Fruit fly (Drosophila melanogaster): ENCODE measurements around the gene CG12025.

CG12025 gene

DNA sequence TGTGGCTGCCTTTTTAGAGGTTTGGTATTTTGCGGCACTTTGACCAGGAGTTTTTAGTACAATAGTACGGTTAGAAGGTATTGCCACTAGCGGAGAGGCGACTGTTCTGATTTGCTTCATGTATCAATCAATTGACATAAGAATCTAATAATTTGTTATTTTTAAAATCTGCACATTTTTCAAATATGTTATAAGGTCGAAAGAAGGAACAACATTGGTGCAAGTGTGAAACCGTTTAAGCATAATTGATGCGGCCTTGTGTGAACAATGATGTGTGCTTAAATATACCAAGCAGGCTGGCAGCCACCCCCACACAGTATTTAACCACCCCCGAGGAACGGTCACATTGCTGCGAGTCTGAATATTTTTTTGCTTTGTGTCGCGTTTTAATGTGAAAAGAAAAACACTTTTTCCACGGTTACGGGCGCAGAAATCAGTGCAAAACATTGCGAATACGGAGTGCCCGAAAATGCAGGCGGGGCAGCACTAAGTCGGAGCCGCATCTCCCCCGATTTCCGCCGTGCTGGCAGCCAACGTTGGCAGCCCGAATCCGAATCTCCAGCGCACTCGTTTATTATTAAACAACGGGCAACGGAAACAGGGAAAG is at the start of gene CG12025, which contains the start of gene HBS1:
Gene CG12025, plus strand, starts transcription at position 310 of the 607 bp plus-strand sequence.
Gene HBS1, minus strand, starts transcription at position 120 of the 607 bp plus-strand sequence.
- no peak for TF ChIP-seq Myc (optimal IDR thresholded peaks at IDR 0.05)
- TF ChIP-seq ttk (optimal IDR thresholded peaks at IDR 0.05), result no peak
- no peak for TF ChIP-seq insv (optimal IDR thresholded peaks at IDR 0.05)
- no peak for TF ChIP-seq psq (optimal IDR thresholded peaks at IDR 0.05)
- no peak for TF ChIP-seq h (optimal IDR thresholded peaks at IDR 0.05)
- TF ChIP-seq Sin3A (optimal IDR thresholded peaks at IDR 0.05), result no peak

DNA sequence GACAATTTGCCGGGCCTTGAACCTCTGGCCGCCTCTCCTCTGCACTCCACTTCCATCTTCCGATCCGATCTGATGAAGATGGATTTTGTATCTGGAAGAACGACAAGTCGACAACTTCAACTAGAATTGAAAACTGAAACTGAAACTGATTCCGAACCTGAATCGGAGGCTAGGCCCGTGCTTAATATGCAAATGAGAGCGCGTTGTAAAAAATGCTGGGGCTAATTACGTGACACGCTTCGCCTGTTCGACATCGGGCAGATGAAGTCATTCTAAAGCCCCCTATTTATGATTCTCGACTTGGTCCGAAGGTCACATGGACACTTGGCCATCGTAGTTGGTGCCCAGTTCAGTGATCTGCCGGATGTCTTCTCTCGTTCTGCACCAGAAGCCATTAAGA is 48.6 kb upstream of the CG12025 start:
- TF ChIP-seq Sin3A (optimal IDR thresholded peaks at IDR 0.05), result no peak
- TF ChIP-seq h (optimal IDR thresholded peaks at IDR 0.05), result no peak
- no peak for TF ChIP-seq psq (optimal IDR thresholded peaks at IDR 0.05)
- no peak for TF ChIP-seq Myc (optimal IDR thresholded peaks at IDR 0.05)
- no peak for TF ChIP-seq insv (optimal IDR thresholded peaks at IDR 0.05)
- TF ChIP-seq ttk (optimal IDR thresholded peaks at IDR 0.05), result no peak

DNA sequence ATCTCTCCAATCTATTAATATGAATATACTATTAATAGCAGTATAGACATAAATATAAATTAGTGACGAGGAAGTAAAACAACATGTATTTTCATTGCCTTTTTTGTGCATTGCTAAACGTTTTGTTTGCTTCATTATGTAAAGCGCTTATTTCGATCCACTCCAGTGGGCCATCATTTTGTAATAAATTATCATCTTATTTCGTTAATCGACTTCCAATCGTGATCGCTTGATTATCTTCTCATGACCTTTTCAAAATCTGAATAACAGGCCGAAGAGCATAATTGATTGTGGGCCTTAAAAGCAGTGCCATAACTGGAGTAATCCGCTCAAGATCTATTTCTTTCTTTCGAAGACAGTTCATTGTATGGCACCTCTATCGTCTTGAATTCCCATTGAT is 47.8 kb upstream of the CG12025 start:
- no peak for TF ChIP-seq h (optimal IDR thresholded peaks at IDR 0.05)
- TF ChIP-seq Sin3A (optimal IDR thresholded peaks at IDR 0.05), result no peak
- TF ChIP-seq psq (optimal IDR thresholded peaks at IDR 0.05), result no peak
- no peak for TF ChIP-seq insv (optimal IDR thresholded peaks at IDR 0.05)
- TF ChIP-seq Myc (optimal IDR thresholded peaks at IDR 0.05), result no peak
- TF ChIP-seq ttk (optimal IDR thresholded peaks at IDR 0.05), result no peak

DNA sequence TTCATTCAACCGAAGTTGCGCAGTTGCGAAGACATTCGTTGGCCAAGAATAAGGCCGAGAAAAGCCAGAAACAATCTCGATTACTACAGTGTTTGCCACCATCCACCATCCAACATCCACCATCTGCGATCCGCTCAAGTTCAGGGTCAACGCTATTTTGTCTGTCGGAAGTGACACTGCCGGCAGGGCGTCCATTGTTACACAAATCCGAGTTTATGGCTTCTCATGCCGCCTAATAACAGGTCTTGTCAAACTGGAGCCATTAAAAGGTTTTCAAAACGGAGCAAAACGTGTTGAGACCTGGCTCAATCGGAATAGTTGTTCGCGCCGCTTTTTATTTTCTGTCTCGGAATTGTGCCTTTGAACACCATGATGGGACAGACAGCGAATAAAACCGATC is 46.4 kb upstream of the CG12025 start:
- TF ChIP-seq Sin3A (optimal IDR thresholded peaks at IDR 0.05) (no peak), Myc (optimal IDR thresholded peaks at IDR 0.05) (no peak), h (optimal IDR thresholded peaks at IDR 0.05) (no peak), ttk (optimal IDR thresholded peaks at IDR 0.05) (no peak), insv (optimal IDR thresholded peaks at IDR 0.05) (no peak), psq (optimal IDR thresholded peaks at IDR 0.05) (no peak)

DNA sequence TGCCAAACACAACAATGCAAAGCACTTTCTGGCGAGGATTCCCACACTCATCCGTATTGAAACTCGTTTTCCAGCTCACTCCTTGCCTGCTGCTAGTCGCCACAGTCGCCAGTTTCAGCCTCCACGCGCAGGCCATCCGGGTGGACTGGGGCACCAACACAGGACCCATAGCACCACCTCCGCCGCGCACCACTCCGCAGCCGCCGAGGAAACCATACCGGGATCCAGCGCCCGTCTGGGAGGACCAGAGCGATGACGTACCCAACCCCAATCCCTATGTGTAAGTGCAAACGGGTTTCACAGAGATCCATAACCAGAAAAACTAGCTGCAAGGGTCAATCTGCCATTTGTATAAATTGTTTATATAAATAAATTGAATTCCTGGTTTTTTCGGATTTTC is 44.1 kb upstream of the CG12025 start:
- no peak for TF ChIP-seq ttk (optimal IDR thresholded peaks at IDR 0.05)
- TF ChIP-seq insv (optimal IDR thresholded peaks at IDR 0.05), result no peak
- TF ChIP-seq Myc (optimal IDR thresholded peaks at IDR 0.05), result no peak
- TF ChIP-seq h (optimal IDR thresholded peaks at IDR 0.05), result no peak
- no peak for TF ChIP-seq Sin3A (optimal IDR thresholded peaks at IDR 0.05)
- no peak for TF ChIP-seq psq (optimal IDR thresholded peaks at IDR 0.05)

DNA sequence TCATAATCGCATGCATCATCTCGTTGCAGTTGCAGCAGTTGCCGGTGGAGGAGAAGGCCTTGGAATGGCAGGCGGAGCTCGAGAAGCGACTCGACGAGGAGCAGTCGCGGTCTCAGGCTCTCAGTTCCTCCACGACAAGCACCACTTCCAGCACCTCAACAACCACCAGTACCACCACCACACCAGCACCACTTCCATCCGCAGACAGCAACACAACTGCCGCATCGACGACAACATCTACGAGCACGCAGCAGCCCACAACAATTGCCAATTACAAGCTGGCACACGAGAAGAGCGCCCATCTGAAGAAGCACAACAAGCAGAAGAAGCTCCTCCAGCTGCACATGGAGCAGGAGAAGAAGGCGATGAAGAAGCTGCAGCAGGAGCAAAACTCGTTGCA is 42.9 kb upstream of the CG12025 start:
- TF ChIP-seq Sin3A (optimal IDR thresholded peaks at IDR 0.05) (no peak), ttk (optimal IDR thresholded peaks at IDR 0.05) (no peak), Myc (optimal IDR thresholded peaks at IDR 0.05) (no peak), psq (optimal IDR thresholded peaks at IDR 0.05) (no peak), h (optimal IDR thresholded peaks at IDR 0.05) (no peak), insv (optimal IDR thresholded peaks at IDR 0.05) (no peak)

DNA sequence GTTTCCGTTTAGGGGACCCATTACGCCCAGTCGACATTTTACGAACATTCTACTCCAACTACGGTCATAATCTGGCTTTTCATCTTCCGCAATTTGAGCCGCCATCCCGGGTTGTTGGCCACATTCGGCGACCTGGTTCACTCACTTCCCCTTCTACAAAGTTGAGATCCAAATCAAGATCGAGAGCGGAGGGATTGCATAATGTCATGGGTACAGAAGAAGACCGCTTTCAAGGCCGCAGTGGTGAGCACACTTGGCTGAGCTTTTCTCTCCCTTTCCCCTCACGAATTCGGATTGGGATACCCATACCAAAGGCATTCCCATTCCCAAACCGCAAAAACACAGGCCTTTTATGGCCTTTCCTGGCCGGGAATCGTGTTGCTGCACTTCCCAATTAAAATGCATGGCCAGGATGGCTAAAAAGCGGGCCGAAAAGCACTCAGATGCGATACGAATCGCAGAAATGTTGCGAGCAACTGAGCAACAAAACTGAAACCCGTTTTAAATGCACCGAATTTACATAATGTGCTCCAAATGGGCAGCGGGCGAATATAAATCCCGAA is 37.3 kb upstream of the CG12025 start:
- no peak for TF ChIP-seq Myc (optimal IDR thresholded peaks at IDR 0.05)
- TF ChIP-seq Sin3A (optimal IDR thresholded peaks at IDR 0.05), result no peak
- TF ChIP-seq h (optimal IDR thresholded peaks at IDR 0.05), result no peak
- TF ChIP-seq insv (optimal IDR thresholded peaks at IDR 0.05), result no peak
- no peak for TF ChIP-seq psq (optimal IDR thresholded peaks at IDR 0.05)
- no peak for TF ChIP-seq ttk (optimal IDR thresholded peaks at IDR 0.05)

DNA sequence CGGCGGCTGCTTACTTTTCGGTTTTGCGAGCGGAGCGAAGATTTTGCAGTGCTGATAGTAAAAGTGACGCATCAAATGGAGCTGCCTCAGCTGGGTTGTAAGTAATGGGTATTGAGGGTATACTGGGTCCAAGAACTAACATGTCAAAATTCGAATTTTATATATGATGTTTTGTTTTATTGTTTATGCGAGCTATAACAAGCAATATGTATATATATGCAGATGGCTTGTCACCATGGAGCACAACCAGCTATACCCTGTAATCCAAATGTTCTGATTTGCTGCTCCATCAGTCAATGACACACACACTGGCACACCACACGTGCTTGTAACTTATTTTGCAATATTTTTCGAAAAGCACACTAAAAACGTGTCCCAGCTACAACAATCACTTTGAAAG is 35.7 kb upstream of the CG12025 start:
- TF ChIP-seq ttk (optimal IDR thresholded peaks at IDR 0.05) (no peak), Sin3A (optimal IDR thresholded peaks at IDR 0.05) (no peak), h (optimal IDR thresholded peaks at IDR 0.05) (no peak), Myc (optimal IDR thresholded peaks at IDR 0.05) (no peak), psq (optimal IDR thresholded peaks at IDR 0.05) (no peak), insv (optimal IDR thresholded peaks at IDR 0.05) (no peak)

DNA sequence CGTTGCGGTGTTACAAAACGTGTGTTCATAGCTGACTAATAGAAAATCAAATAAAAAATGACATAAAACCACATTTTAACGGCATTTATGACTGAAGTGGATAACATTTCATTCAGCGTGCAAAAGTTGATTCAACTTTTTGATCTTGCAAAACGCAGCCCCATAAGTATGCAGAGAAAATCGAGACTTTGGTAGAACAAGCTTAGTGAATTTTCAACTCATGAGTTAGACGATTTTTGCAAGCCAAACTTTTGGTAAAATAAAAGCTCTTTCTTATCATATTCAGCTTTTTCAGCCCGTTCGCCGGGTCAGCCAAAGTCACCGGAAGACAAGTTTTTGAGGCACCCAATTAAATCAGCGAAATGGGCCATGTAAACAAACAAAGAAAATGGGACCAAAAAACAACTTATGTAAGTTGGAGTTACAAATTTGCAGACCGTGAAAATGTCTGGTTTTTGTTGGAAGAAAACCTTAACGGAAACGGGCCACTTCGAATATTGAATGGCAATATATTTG is 33.4 kb upstream of the CG12025 start, which contains the start of gene Cpr62Ba:
Gene Cpr62Ba, minus strand, starts transcription at position 31 of the 516 bp plus-strand sequence.
- TF ChIP-seq ttk (optimal IDR thresholded peaks at IDR 0.05), result no peak
- no peak for TF ChIP-seq Myc (optimal IDR thresholded peaks at IDR 0.05)
- TF ChIP-seq insv (optimal IDR thresholded peaks at IDR 0.05), result no peak
- TF ChIP-seq Sin3A (optimal IDR thresholded peaks at IDR 0.05), result no peak
- no peak for TF ChIP-seq h (optimal IDR thresholded peaks at IDR 0.05)
- no peak for TF ChIP-seq psq (optimal IDR thresholded peaks at IDR 0.05)

DNA sequence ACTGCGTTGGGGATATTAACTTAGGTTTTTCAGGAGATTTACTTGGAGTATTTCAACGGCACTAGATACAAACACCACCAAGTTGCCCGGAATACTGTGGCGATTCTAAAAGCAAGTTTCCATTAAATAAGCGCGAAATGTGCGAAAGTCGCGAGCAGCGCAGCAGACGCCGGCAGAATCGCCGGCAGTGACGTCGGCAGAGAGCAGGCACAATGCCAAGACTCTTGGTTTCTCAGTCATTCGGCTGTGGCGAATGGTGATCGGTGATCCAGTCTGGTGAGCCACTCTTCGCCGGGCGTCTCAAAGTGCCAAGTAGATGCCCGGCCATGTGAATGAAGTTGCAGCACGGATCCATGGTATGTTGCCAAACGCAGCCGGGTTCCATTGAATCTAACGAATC is 30.2 kb upstream of the CG12025 start, which contains the start of gene Cpr62Bb:
Gene Cpr62Bb, minus strand, starts transcription at position 101 of the 400 bp plus-strand sequence.
- TF ChIP-seq insv (optimal IDR thresholded peaks at IDR 0.05), result no peak
- TF ChIP-seq psq (optimal IDR thresholded peaks at IDR 0.05), result no peak
- no peak for TF ChIP-seq Myc (optimal IDR thresholded peaks at IDR 0.05)
- no peak for TF ChIP-seq h (optimal IDR thresholded peaks at IDR 0.05)
- no peak for TF ChIP-seq Sin3A (optimal IDR thresholded peaks at IDR 0.05)
- no peak for TF ChIP-seq ttk (optimal IDR thresholded peaks at IDR 0.05)

DNA sequence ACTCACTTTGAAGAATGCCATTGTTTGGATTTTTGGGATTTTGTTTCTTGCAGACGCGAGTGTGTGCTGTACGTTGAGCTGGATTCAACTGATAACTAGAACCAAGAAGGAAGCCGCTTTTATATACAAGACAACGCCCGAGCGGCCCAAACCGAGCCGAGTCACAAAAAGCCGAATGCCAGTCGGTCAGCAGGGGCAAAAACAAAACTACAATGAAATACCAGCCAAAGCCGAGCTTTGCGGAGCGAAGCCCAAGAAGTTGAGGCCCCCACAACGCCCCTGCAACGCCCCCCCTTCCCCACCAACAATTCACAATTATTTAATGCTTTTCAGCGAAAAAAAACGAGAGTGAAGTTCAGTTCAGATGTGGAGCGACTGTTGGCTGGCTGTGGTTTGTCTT is 23.2 kb upstream of the CG12025 start, which contains the start of gene Cpr62Bc:
Gene Cpr62Bc, minus strand, starts transcription at position 101 of the 400 bp plus-strand sequence.
- no peak for TF ChIP-seq h (optimal IDR thresholded peaks at IDR 0.05)
- TF ChIP-seq psq (optimal IDR thresholded peaks at IDR 0.05), result no peak
- no peak for TF ChIP-seq ttk (optimal IDR thresholded peaks at IDR 0.05)
- TF ChIP-seq Sin3A (optimal IDR thresholded peaks at IDR 0.05), result no peak
- no peak for TF ChIP-seq Myc (optimal IDR thresholded peaks at IDR 0.05)
- TF ChIP-seq insv (optimal IDR thresholded peaks at IDR 0.05), result no peak

DNA sequence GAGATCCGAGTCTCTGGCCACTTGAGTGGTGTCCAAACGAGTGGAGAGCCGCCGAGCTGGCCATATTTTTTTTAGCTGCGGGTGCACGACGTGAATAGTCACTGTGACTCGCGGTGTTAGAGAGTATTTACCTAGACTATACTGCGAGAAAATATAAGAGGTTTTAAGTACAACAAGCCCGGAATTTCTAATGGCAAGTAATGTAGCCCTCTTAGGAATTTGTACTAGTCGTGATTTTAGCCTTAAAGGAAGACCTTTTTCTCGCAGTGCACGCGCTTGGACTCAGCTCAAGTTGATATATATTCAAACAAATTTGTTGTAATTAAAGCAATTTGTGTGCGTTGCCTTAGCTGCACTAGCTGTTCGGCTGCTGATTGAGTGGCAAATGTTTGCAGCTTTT is 20.6 kb upstream of the CG12025 start:
- TF ChIP-seq ttk (optimal IDR thresholded peaks at IDR 0.05), result no peak

All from Kc167 (cell line).